Fruit fly (Drosophila melanogaster): Measurements from ENCODE around the gene sud1.

Gene sud1

dm6 chr3R:24917814-24918636 lies at the start of gene sud1, which contains the start of the genes PIG-S and CG11168:
Gene sud1, minus strand, starts transcription at chr3R:24917864.
Gene PIG-S, minus strand, starts transcription at chr3R:24917864.
Gene CG11168, plus strand, starts transcription at chr3R:24918106.
- TF ChIP-seq Dll (optimal IDR thresholded peaks at IDR 0.05) (no peak), CG8478 (optimal IDR thresholded peaks at IDR 0.05) (no peak), psq (optimal IDR thresholded peaks at IDR 0.05) (no peak), usp (GFP tag; optimal IDR thresholded peaks at IDR 0.05) (no peak), EcR (GFP tag; optimal IDR thresholded peaks at IDR 0.05) (no peak), pan (optimal IDR thresholded peaks at IDR 0.05) (no peak)

dm6 chr3R:24966578-24966977 lies 48.9 kb upstream of the sud1 start:
- TF ChIP-seq CG8478 (optimal IDR thresholded peaks at IDR 0.05) (no peak), psq (optimal IDR thresholded peaks at IDR 0.05) (no peak), EcR (GFP tag; optimal IDR thresholded peaks at IDR 0.05) (no peak), Dll (optimal IDR thresholded peaks at IDR 0.05) (no peak), usp (GFP tag; optimal IDR thresholded peaks at IDR 0.05) (no peak), pan (optimal IDR thresholded peaks at IDR 0.05) (no peak)

- TF ChIP-seq CG8478 (optimal IDR thresholded peaks at IDR 0.05) (no peak), EcR (GFP tag; optimal IDR thresholded peaks at IDR 0.05) (no peak), Dll (optimal IDR thresholded peaks at IDR 0.05) (no peak), usp (GFP tag; optimal IDR thresholded peaks at IDR 0.05) (no peak), pan (optimal IDR thresholded peaks at IDR 0.05) (no peak)
Measured at dm6 chr3R:24965403-24965802, 47.7 kb upstream of the sud1 start.

- TF ChIP-seq Dll (optimal IDR thresholded peaks at IDR 0.05) (no peak), CG8478 (optimal IDR thresholded peaks at IDR 0.05) (no peak), usp (GFP tag; optimal IDR thresholded peaks at IDR 0.05) (no peak), pan (optimal IDR thresholded peaks at IDR 0.05) (no peak), psq (optimal IDR thresholded peaks at IDR 0.05) (no peak), EcR (GFP tag; optimal IDR thresholded peaks at IDR 0.05) (no peak)
Measured at dm6 chr3R:24962470-24962869, 44.8 kb upstream of the sud1 start.

dm6 chr3R:24953152-24953551 lies 35.5 kb upstream of the sud1 start:
- TF ChIP-seq pan (optimal IDR thresholded peaks at IDR 0.05), result no peak
- TF ChIP-seq EcR (GFP tag; optimal IDR thresholded peaks at IDR 0.05), result no peak
- TF ChIP-seq usp (GFP tag; optimal IDR thresholded peaks at IDR 0.05), result no peak
- no peak for TF ChIP-seq Dll (optimal IDR thresholded peaks at IDR 0.05)
- no peak for TF ChIP-seq psq (optimal IDR thresholded peaks at IDR 0.05)
- no peak for TF ChIP-seq CG8478 (optimal IDR thresholded peaks at IDR 0.05)

dm6 chr3R:24947332-24947731 lies 29.7 kb upstream of the sud1 start, which contains the start of gene mah:
Gene mah, plus strand, starts transcription at chr3R:24947632.
- no peak for TF ChIP-seq usp (GFP tag; optimal IDR thresholded peaks at IDR 0.05)
- TF ChIP-seq CG8478 (optimal IDR thresholded peaks at IDR 0.05), result no peak
- no peak for TF ChIP-seq pan (optimal IDR thresholded peaks at IDR 0.05)
- no peak for TF ChIP-seq psq (optimal IDR thresholded peaks at IDR 0.05)
- TF ChIP-seq Dll (optimal IDR thresholded peaks at IDR 0.05), result no peak
- TF ChIP-seq EcR (GFP tag; optimal IDR thresholded peaks at IDR 0.05), result no peak

- no peak for TF ChIP-seq psq (optimal IDR thresholded peaks at IDR 0.05)
- no peak for TF ChIP-seq EcR (GFP tag; optimal IDR thresholded peaks at IDR 0.05)
- TF ChIP-seq Dll (optimal IDR thresholded peaks at IDR 0.05), result no peak
- no peak for TF ChIP-seq pan (optimal IDR thresholded peaks at IDR 0.05)
- TF ChIP-seq CG8478 (optimal IDR thresholded peaks at IDR 0.05), result no peak
- TF ChIP-seq usp (GFP tag; optimal IDR thresholded peaks at IDR 0.05), result no peak
Measured at dm6 chr3R:24944920-24945853, 27.5 kb upstream of the sud1 start, which contains the start of the genes ssh and Nmnat. Gene ssh, minus strand, starts transcription at chr3R:24944956. Gene Nmnat, plus strand, starts transcription at chr3R:24945237.

dm6 chr3R:24938049-24938448 lies 20.4 kb upstream of the sud1 start, which contains the start of gene Osbp:
Gene Osbp, minus strand, starts transcription at chr3R:24938222.
- TF ChIP-seq CG8478 (optimal IDR thresholded peaks at IDR 0.05) (no peak), Dll (optimal IDR thresholded peaks at IDR 0.05) (no peak), psq (optimal IDR thresholded peaks at IDR 0.05) (no peak), pan (optimal IDR thresholded peaks at IDR 0.05) (no peak), EcR (GFP tag; optimal IDR thresholded peaks at IDR 0.05) (no peak), usp (GFP tag; optimal IDR thresholded peaks at IDR 0.05) (no peak)

- TF ChIP-seq usp (GFP tag; optimal IDR thresholded peaks at IDR 0.05) (no peak), EcR (GFP tag; optimal IDR thresholded peaks at IDR 0.05) (no peak), pan (optimal IDR thresholded peaks at IDR 0.05) (no peak), CG8478 (optimal IDR thresholded peaks at IDR 0.05) (no peak), Dll (optimal IDR thresholded peaks at IDR 0.05) (no peak), psq (optimal IDR thresholded peaks at IDR 0.05) (no peak)
Measured at dm6 chr3R:24935758-24936157, 18.1 kb upstream of the sud1 start.

- TF ChIP-seq CG8478 (optimal IDR thresholded peaks at IDR 0.05) (no peak), pan (optimal IDR thresholded peaks at IDR 0.05) (no peak), Dll (optimal IDR thresholded peaks at IDR 0.05) (no peak), EcR (GFP tag; optimal IDR thresholded peaks at IDR 0.05) (no peak), psq (optimal IDR thresholded peaks at IDR 0.05) (no peak)
Measured at dm6 chr3R:24934542-24934941, 16.9 kb upstream of the sud1 start.

dm6 chr3R:24931856-24932255 lies 14.2 kb upstream of the sud1 start, which contains the start of gene CG11771:
Gene CG11771, plus strand, starts transcription at chr3R:24932010.
- no peak for TF ChIP-seq EcR (GFP tag; optimal IDR thresholded peaks at IDR 0.05)
- TF ChIP-seq psq (optimal IDR thresholded peaks at IDR 0.05), result no peak
- no peak for TF ChIP-seq Dll (optimal IDR thresholded peaks at IDR 0.05)
- no peak for TF ChIP-seq CG8478 (optimal IDR thresholded peaks at IDR 0.05)
- no peak for TF ChIP-seq usp (GFP tag; optimal IDR thresholded peaks at IDR 0.05)
- no peak for TF ChIP-seq pan (optimal IDR thresholded peaks at IDR 0.05)
